Fruit fly (Drosophila melanogaster): ENCODE data around the gene CG2926.

Gene CG2926

DNA sequence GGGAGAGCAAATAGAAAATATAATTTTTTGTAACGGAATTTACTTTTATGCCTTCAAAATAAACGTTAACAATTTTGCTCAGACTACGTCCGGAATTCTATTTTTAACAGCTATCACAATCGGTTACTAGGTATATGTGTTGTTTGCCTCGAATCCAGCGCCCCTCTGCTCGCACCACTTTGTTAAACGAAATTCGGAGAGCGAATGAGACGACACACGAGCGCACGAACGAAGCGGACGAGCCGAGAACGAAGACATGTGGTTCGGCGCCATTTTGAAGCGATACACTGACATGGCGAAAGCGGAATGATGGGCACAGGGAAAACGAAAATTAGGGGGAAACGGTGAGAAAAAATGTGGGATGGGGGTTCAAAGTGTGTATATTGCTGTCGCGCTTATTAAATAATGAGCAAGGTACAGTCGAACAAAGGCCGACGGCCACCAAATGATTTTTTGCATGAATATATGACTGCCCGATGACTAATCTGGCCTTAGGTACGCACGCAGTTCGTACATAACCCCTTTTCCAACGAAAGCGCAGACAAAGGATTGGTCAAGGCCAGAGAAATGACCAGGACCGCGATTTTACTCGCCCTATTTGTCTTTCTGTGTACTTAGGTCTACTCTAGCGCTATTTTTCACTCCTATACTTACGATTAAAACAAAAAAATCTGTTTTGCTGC, 12.3 kb upstream of the CG2926 start (continued):
- TF ChIP-seq MTF-1 (GFP tag; optimal IDR thresholded peaks at IDR 0.05; ENCODE audit: borderline replicate concordance) (peak; percentile 21), CG1832 (GFP tag; optimal IDR thresholded peaks at IDR 0.05) (no peak), PHDP (tag; optimal IDR thresholded peaks at IDR 0.05) (peak; percentile 13), Ssrp (tag; optimal IDR thresholded peaks at IDR 0.05) (no peak), Atf6 (GFP tag; IDR thresholded peaks at IDR 0.05) (no peak), CG17385 (GFP tag; optimal IDR thresholded peaks at IDR 0.05) (no peak), wor (GFP tag; IDR thresholded peaks at IDR 0.05) (no peak), scrt (GFP tag; optimal IDR thresholded peaks at IDR 0.05) (peak; percentile 15), CG9727 (GFP tag; optimal IDR thresholded peaks at IDR 0.05) (no peak), CG15514 (GFP tag; optimal IDR thresholded peaks at IDR 0.05) (peak; percentile 39), B-H2 (GFP tag; optimal IDR thresholded peaks at IDR 0.05) (peak; percentile 79), grn (GFP tag; optimal IDR thresholded peaks at IDR 0.05) (no peak), Awh (GFP tag; IDR thresholded peaks at IDR 0.05) (no peak), ato (GFP tag; IDR thresholded peaks at IDR 0.05; ENCODE audit: partially characterized antibody) (no peak), Sox100B (GFP tag; optimal IDR thresholded peaks at IDR 0.05) (no peak), CG3163 (GFP tag; optimal IDR thresholded peaks at IDR 0.05) (no peak), sd (tag; optimal IDR thresholded peaks at IDR 0.05) (peak; percentile 95), tin (GFP tag; optimal IDR thresholded peaks at IDR 0.05) (no peak), Dip3 (GFP tag; optimal IDR thresholded peaks at IDR 0.05) (no peak), odd (GFP tag; optimal IDR thresholded peaks at IDR 0.05) (peak; percentile 21), CG9797 (GFP tag; optimal IDR thresholded peaks at IDR 0.05) (no peak), CG10565 (GFP tag; optimal IDR thresholded peaks at IDR 0.05) (no peak), Eip74EF (GFP tag; optimal IDR thresholded peaks at IDR 0.05) (peak in 1 of 2 experiments; percentile 33), lola (GFP tag; optimal IDR thresholded peaks at IDR 0.05) (no peak), CG34376 (GFP tag; optimal IDR thresholded peaks at IDR 0.05) (peak; percentile 84), jigr1 (GFP tag; IDR thresholded peaks at IDR 0.05) (no peak), pfk (GFP tag; optimal IDR thresholded peaks at IDR 0.05) (peak; percentile 92), Bdp1 (GFP tag; optimal IDR thresholded peaks at IDR 0.05) (no peak), hb (GFP tag; IDR thresholded peaks at IDR 0.05; ENCODE audit: partially characterized antibody) (no peak), vfl (GFP tag; optimal IDR thresholded peaks at IDR 0.05) (no peak), CG9817 (tag; optimal IDR thresholded peaks at IDR 0.05) (no peak), sr (GFP tag; IDR thresholded peaks at IDR 0.05) (no peak), mam (GFP tag; optimal IDR thresholded peaks at IDR 0.05) (no peak), CG6689 (GFP tag; IDR thresholded peaks at IDR 0.05) (no peak), CG13775 (GFP tag; optimal IDR thresholded peaks at IDR 0.05) (no peak), lbe (GFP tag; optimal IDR thresholded peaks at IDR 0.05) (peak; percentile 64), fd102C (GFP tag; optimal IDR thresholded peaks at IDR 0.05) (no peak), CG6272 (GFP tag; IDR thresholded peaks at IDR 0.05) (no peak), CG10321 (GFP tag; IDR thresholded peaks at IDR 0.05) (no peak), CG4360 (GFP tag; IDR thresholded peaks at IDR 0.05) (no peak), tup (GFP tag; optimal IDR thresholded peaks at IDR 0.05) (no peak), Vsx1 (GFP tag; optimal IDR thresholded peaks at IDR 0.05) (no peak), Meics (GFP tag; optimal IDR thresholded peaks at IDR 0.05) (peak; percentile 57), sim (GFP tag; IDR thresholded peaks at IDR 0.05) (no peak), seq (GFP tag; IDR thresholded peaks at IDR 0.05) (no peak), ssp (GFP tag; IDR thresholded peaks at IDR 0.05) (no peak), CG7556 (GFP tag; optimal IDR thresholded peaks at IDR 0.05) (no peak), Asciz (GFP tag; optimal IDR thresholded peaks at IDR 0.05) (no peak), Lhr (GFP tag; optimal IDR thresholded peaks at IDR 0.05) (no peak)
